Worm (Caenorhabditis elegans): ENCODE measurements around the gene srsx-3.

The srsx-3 gene

ce11 chrV:7925483-7925882 lies 11.6 kb downstream of the srsx-3 start, which contains the start of gene srsx-7:
srsx-7 (plus strand) TSS chrV:7925783.
- TF ChIP-seq egl-27 (tag; optimal IDR thresholded peaks at IDR 0.05) (no peak), Y55F3AM.14 (GFP tag; optimal IDR thresholded peaks at IDR 0.05) (no peak), elt-1 (tag; optimal IDR thresholded peaks at IDR 0.05) (no peak), nhr-10 (tag; optimal IDR thresholded peaks at IDR 0.05) (no peak), nhr-11 (tag; optimal IDR thresholded peaks at IDR 0.05) (no peak), nhr-77 (tag; optimal IDR thresholded peaks at IDR 0.05) (no peak), ztf-11 (tag; optimal IDR thresholded peaks at IDR 0.05) (no peak), nhr-12 (tag; optimal IDR thresholded peaks at IDR 0.05) (no peak), gmeb-1 (tag; optimal IDR thresholded peaks at IDR 0.05) (no peak), sma-9 (GFP tag; optimal IDR thresholded peaks at IDR 0.05) (no peak), sma-9 (tag; optimal IDR thresholded peaks at IDR 0.05) (no peak), sem-4 (tag; optimal IDR thresholded peaks at IDR 0.05) (no peak), unc-55 (GFP tag; optimal IDR thresholded peaks at IDR 0.05) (no peak), blmp-1 (tag; optimal IDR thresholded peaks at IDR 0.05; ENCODE audit: insufficient read depth) (no peak), crh-2 (tag; optimal IDR thresholded peaks at IDR 0.05) (no peak), R02D3.7 (tag; optimal IDR thresholded peaks at IDR 0.05) (no peak), ceh-82 (tag; optimal IDR thresholded peaks at IDR 0.05) (no peak), lin-11 (tag; optimal IDR thresholded peaks at IDR 0.05) (no peak), ama-1 (optimal IDR thresholded peaks at IDR 0.05) (no peak), mbf-1 (tag; optimal IDR thresholded peaks at IDR 0.05) (no peak)

- TF ChIP-seq unc-62 (GFP tag; optimal IDR thresholded peaks at IDR 0.05) (no peak), peb-1 (tag; optimal IDR thresholded peaks at IDR 0.05) (no peak)
Measured at ce11 chrV:7908431-7908830, 28.6 kb downstream of the srsx-3 start.

DNA sequence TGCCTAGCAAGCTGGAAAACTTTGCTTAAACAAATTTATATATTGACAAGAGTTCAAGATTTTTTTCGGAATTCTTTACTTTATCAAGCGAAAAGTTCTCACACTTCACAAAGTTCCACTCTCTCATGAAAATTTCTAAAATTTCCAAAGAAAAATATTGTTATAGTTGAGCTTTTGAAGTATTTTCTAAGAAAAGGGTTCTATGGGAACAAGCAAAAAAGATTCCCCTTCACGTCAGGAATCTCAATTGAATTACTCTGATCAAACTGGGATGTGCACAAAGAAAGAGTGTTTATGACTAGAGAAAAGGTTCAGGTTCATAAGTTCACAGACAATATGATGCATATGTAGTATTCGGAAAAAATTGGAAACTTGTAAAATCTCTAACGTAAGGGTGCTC lies 32.7 kb downstream of the srsx-3 start:
- TF ChIP-seq C34F6.9 (tag; optimal IDR thresholded peaks at IDR 0.05) (no peak), nhr-12 (tag; optimal IDR thresholded peaks at IDR 0.05) (no peak), elt-1 (tag; optimal IDR thresholded peaks at IDR 0.05) (no peak), unc-55 (GFP tag; optimal IDR thresholded peaks at IDR 0.05) (no peak), sma-3 (GFP tag; optimal IDR thresholded peaks at IDR 0.05) (no peak), ceh-16 (tag; optimal IDR thresholded peaks at IDR 0.05) (no peak), nhr-237 (tag; optimal IDR thresholded peaks at IDR 0.05) (no peak), lin-11 (tag; optimal IDR thresholded peaks at IDR 0.05) (no peak), unc-39 (tag; optimal IDR thresholded peaks at IDR 0.05) (no peak), peb-1 (tag; optimal IDR thresholded peaks at IDR 0.05) (no peak), mbf-1 (tag; optimal IDR thresholded peaks at IDR 0.05) (no peak), nhr-25 (tag; optimal IDR thresholded peaks at IDR 0.05) (no peak), aly-2 (tag; optimal IDR thresholded peaks at IDR 0.05) (no peak), nhr-21 (tag; optimal IDR thresholded peaks at IDR 0.05) (no peak), ztf-11 (tag; optimal IDR thresholded peaks at IDR 0.05) (no peak), mab-5 (tag; optimal IDR thresholded peaks at IDR 0.05) (no peak)

DNA sequence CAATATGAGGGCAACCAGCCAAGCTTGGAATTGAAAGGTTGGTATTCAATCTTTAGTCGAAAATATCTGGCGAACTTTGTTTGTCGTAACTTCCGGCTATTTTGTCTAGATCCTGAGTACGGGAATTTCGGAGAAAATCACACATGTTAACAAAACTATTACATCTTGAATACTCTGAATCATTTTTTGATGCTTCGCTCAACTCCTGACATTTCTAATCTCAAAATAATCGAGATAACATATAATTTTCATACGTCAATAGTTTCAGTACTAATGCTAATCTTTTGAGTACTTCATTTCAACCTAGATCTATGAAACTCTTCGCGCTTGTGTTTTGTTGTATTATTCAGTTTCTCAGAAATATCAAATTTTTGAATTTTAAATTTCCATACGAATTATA lies 35.8 kb downstream of the srsx-3 start:
- TF ChIP-seq lin-13 (GFP tag; optimal IDR thresholded peaks at IDR 0.05) (no peak), ceh-16 (tag; optimal IDR thresholded peaks at IDR 0.05) (no peak), sem-4 (tag; optimal IDR thresholded peaks at IDR 0.05) (no peak), mdl-1 (tag; optimal IDR thresholded peaks at IDR 0.05) (no peak), ztf-11 (tag; optimal IDR thresholded peaks at IDR 0.05) (no peak), nhr-12 (tag; optimal IDR thresholded peaks at IDR 0.05) (no peak), ztf-4 (tag; optimal IDR thresholded peaks at IDR 0.05) (no peak), ama-1 (optimal IDR thresholded peaks at IDR 0.05) (no peak), zag-1 (tag; optimal IDR thresholded peaks at IDR 0.05) (no peak), egl-27 (tag; optimal IDR thresholded peaks at IDR 0.05) (no peak), nhr-11 (tag; optimal IDR thresholded peaks at IDR 0.05) (no peak)

DNA sequence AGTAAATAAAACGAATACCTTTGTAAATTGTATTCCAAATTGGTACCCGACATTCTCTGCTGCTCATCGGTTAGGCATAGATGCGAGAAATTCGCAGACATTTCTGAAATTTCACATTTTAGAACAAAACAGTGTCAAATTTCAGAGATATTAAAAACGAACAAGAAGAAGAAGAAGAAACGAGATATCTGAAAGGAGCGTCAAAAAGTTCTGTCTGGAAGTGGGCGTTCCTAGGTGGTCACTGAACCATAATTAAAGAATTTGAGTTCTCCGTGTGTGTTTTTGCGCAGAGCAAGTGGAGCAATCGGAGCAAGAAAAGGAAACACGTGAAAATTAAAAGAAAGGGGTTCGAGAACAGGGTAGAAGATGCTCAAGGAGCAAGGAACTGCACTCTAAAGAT lies 37.3 kb downstream of the srsx-3 start, which contains the start of gene F40A3.7:
Gene F40A3.7 (minus strand): TSS at position 101 of the 400 bp plus-strand sequence.
- no peak for TF ChIP-seq mab-5 (tag; optimal IDR thresholded peaks at IDR 0.05)
- TF ChIP-seq nhr-23 (tag; optimal IDR thresholded peaks at IDR 0.05), result no peak

All from whole organism, L2 larva.